Fruit fly (Drosophila melanogaster) whole organism, embryonic: ENCODE data around the gene CG8925.

Experiments
- Atf3 ChIP-seq: fragments of 200-800 bp; sonication (Bioruptor generic); optimal IDR thresholded peaks from 3 replicates; lab custom pipeline; 2016; ENCODE audit warnings: missing biosample characterization, missing genetic modification characterization
- B-H1 ChIP-seq: fragments of 200-800 bp; sonication (Bioruptor generic); IDR thresholded peaks from 3 replicates; pipeline ENCODE4 v1.3.6; 2022; ENCODE audit warnings: missing biosample characterization, missing genetic modification characterization
- Bdp1 ChIP-seq: fragments of 200-800 bp; sonication (Bioruptor generic); optimal IDR thresholded peaks from 3 replicates; lab custom pipeline; 2016; ENCODE audit warnings: missing biosample characterization, missing genetic modification characterization
- CG10321 ChIP-seq: fragments of 200-800 bp; sonication (Bioruptor generic); IDR thresholded peaks from 2 replicates; pipeline ENCODE4 v1.3.6; 2022; ENCODE audit warnings: missing biosample characterization, missing genetic modification characterization
- CG10959 ChIP-seq: fragments of 200-800 bp; sonication (Bioruptor generic); IDR thresholded peaks from 2 replicates; pipeline ENCODE4 v1.3.6; 2022; ENCODE audit warnings: missing biosample characterization, missing genetic modification characterization
- CG10979 ChIP-seq: fragments of 200-800 bp; sonication (Bioruptor generic); optimal IDR thresholded peaks from 2 replicates; lab custom pipeline; 2018; ENCODE audit warnings: missing biosample characterization, mild to moderate bottlenecking, missing genetic modification characterization, moderate library complexity
- CG11398 ChIP-seq: fragments of 200-800 bp; sonication (Bioruptor generic); optimal IDR thresholded peaks from 2 replicates; lab custom pipeline; 2016; ENCODE audit warnings: missing biosample characterization, missing genetic modification characterization
- CG12744 ChIP-seq: fragments of 200-800 bp; sonication (Bioruptor generic); optimal IDR thresholded peaks from 2 replicates; lab custom pipeline; 2016; ENCODE audit warnings: missing biosample characterization, missing genetic modification characterization
- CG13624 ChIP-seq: fragments of 200-800 bp; sonication (Bioruptor generic); optimal IDR thresholded peaks from 2 replicates; lab custom pipeline; 2016; ENCODE audit warnings: missing biosample characterization, missing genetic modification characterization
- CG14667 ChIP-seq: fragments of 200-800 bp; sonication (Bioruptor generic); IDR thresholded peaks from 2 replicates; pipeline ENCODE4 v1.3.6; 2022; ENCODE audit warnings: missing biosample characterization, missing genetic modification characterization
- CG15011 ChIP-seq: fragments of 200-800 bp; sonication (Bioruptor generic); optimal IDR thresholded peaks from 3 replicates; lab custom pipeline; 2018; ENCODE audit warnings: missing biosample characterization, mild to moderate bottlenecking, missing genetic modification characterization
- CG1603 ChIP-seq: fragments of 200-800 bp; sonication (Bioruptor generic); optimal IDR thresholded peaks from 2 replicates; lab custom pipeline; 2019; ENCODE audit warnings: missing biosample characterization, mild to moderate bottlenecking, missing genetic modification characterization, moderate library complexity
- CG17912 ChIP-seq: fragments of 200-800 bp; sonication (Bioruptor generic); optimal IDR thresholded peaks from 2 replicates; lab custom pipeline; 2018; ENCODE audit warnings: missing biosample characterization, mild to moderate bottlenecking, missing genetic modification characterization
- CG18262 ChIP-seq: fragments of 200-800 bp; optimal IDR thresholded peaks from 3 replicates; lab custom pipeline; 2019; ENCODE audit warnings: missing biosample characterization, mild to moderate bottlenecking, missing genetic modification characterization, moderate library complexity
- CG2712 ChIP-seq: fragments of 200-800 bp; optimal IDR thresholded peaks from 3 replicates; lab custom pipeline; 2019; ENCODE audit warnings: missing biosample characterization, mild to moderate bottlenecking, missing genetic modification characterization, moderate library complexity
- CG3726 ChIP-seq: fragments of 200-800 bp; sonication (Bioruptor generic); IDR thresholded peaks from 3 replicates; pipeline ENCODE4, ENCODE4 v1.3.6; 2022; ENCODE audit warnings: missing biosample characterization, missing genetic modification characterization
- CG4404 ChIP-seq: fragments of 200-800 bp; sonication (Bioruptor generic); IDR thresholded peaks from 2 replicates; pipeline ENCODE4 v1.3.6; 2022; ENCODE audit warnings: missing biosample characterization, missing genetic modification characterization
- CG4424 ChIP-seq: fragments of 200-800 bp; sonication (Bioruptor generic); optimal IDR thresholded peaks from 3 replicates; lab custom pipeline; 2016; ENCODE audit warnings: missing biosample characterization, missing genetic modification characterization
- CG6813 ChIP-seq: fragments of 200-800 bp; sonication (Bioruptor generic); optimal IDR thresholded peaks from 2 replicates; lab custom pipeline; 2017; ENCODE audit warnings: missing biosample characterization, missing genetic modification characterization, mild to moderate bottlenecking, moderate library complexity, missing genetic modification reagents
- CG7271 ChIP-seq: fragments of 200-800 bp; sonication (Bioruptor generic); optimal IDR thresholded peaks from 2 replicates; lab custom pipeline; 2018; ENCODE audit warnings: missing biosample characterization, mild to moderate bottlenecking, missing genetic modification characterization, moderate library complexity
- CG8359 ChIP-seq: fragments of 200-800 bp; sonication (Bioruptor generic); optimal IDR thresholded peaks from 2 replicates; lab custom pipeline; 2017; ENCODE audit warnings: missing biosample characterization, mild to moderate bottlenecking, missing genetic modification characterization, borderline replicate concordance
- CG8944 ChIP-seq: fragments of 200-800 bp; sonication (Bioruptor generic); optimal IDR thresholded peaks from 3 replicates; lab custom pipeline; 2016; ENCODE audit warnings: missing biosample characterization, missing genetic modification characterization
- CG9932 ChIP-seq: fragments of 200-800 bp; sonication (Bioruptor generic); IDR thresholded peaks from 2 replicates; pipeline ENCODE4 v1.3.6; 2022; ENCODE audit warnings: missing biosample characterization, missing genetic modification characterization
- CTCF ChIP-seq: fragments of 200-800 bp; sonication (Bioruptor generic); optimal IDR thresholded peaks from 2 replicates; lab custom pipeline; 2017; ENCODE audit warnings: missing biosample characterization, mild to moderate bottlenecking, missing genetic modification characterization, moderate library complexity
- CrebB ChIP-seq: fragments of 200-800 bp; sonication (Bioruptor generic); optimal IDR thresholded peaks from 3 replicates; lab custom pipeline; 2018; ENCODE audit warnings: missing biosample characterization, mild to moderate bottlenecking, missing genetic modification characterization
- D19B ChIP-seq: fragments of 200-800 bp; sonication (Bioruptor generic); optimal IDR thresholded peaks from 2 replicates; lab custom pipeline; 2017; ENCODE audit warnings: missing biosample characterization, mild to moderate bottlenecking, missing genetic modification characterization
- ERR ChIP-seq: fragments of 200-800 bp; sonication (Bioruptor generic); optimal IDR thresholded peaks from 2 replicates; lab custom pipeline; 2016; ENCODE audit warnings: missing biosample characterization, missing genetic modification characterization
- Elba2 ChIP-seq: fragments of 200-800 bp; sonication (Bioruptor generic); optimal IDR thresholded peaks from 3 replicates; lab custom pipeline; 2016; ENCODE audit warnings: missing biosample characterization, missing genetic modification characterization
- Fer1 ChIP-seq: fragments of 200-800 bp; sonication (Bioruptor generic); optimal IDR thresholded peaks from 2 replicates; lab custom pipeline; 2017; ENCODE audit warnings: missing biosample characterization, mild to moderate bottlenecking, missing genetic modification characterization
- HmgZ ChIP-seq: fragments of 200-800 bp; sonication (Bioruptor generic); optimal IDR thresholded peaks from 2 replicates; lab custom pipeline; 2018; ENCODE audit warnings: missing biosample characterization, mild to moderate bottlenecking, missing genetic modification characterization
- Lim3 ChIP-seq: fragments of 200-800 bp; sonication (Bioruptor generic); IDR thresholded peaks from 2 replicates; pipeline ENCODE4 v1.3.6; 2022; ENCODE audit warnings: missing biosample characterization, missing genetic modification characterization
- MESR4 ChIP-seq: fragments of 200-800 bp; sonication (Bioruptor generic); optimal IDR thresholded peaks from 2 replicates; lab custom pipeline; 2018; ENCODE audit warnings: missing biosample characterization, mild to moderate bottlenecking, missing genetic modification characterization, moderate library complexity
- Max ChIP-seq: fragments of 200-800 bp; sonication (Bioruptor generic); optimal IDR thresholded peaks from 2 replicates; lab custom pipeline; 2016; ENCODE audit warnings: missing biosample characterization, mild to moderate bottlenecking, missing genetic modification characterization
- Mrtf ChIP-seq: fragments of 200-800 bp; sonication (Bioruptor generic); IDR thresholded peaks from 3 replicates; pipeline ENCODE4 v1.3.6; 2022; ENCODE audit warnings: missing biosample characterization, missing genetic modification characterization
- Opbp ChIP-seq: fragments of 200-800 bp; sonication (Bioruptor generic); IDR thresholded peaks from 3 replicates; pipeline ENCODE4 v1.3.6; 2022; ENCODE audit warnings: missing biosample characterization, missing genetic modification characterization; ENCODE audit not compliant: partially characterized antibody
- Optix ChIP-seq: fragments of 200-800 bp; sonication (Bioruptor generic); IDR thresholded peaks from 3 replicates; pipeline ENCODE4 v1.3.6; 2022; ENCODE audit warnings: missing biosample characterization, missing genetic modification characterization
- Rfx ChIP-seq: fragments of 200-800 bp; sonication (Bioruptor generic); IDR thresholded peaks from 2 replicates; pipeline ENCODE4 v1.3.6; 2022; ENCODE audit warnings: missing biosample characterization, missing genetic modification characterization
- Sry-δ ChIP-seq: fragments of 200-800 bp; sonication (Bioruptor generic); optimal IDR thresholded peaks from 2 replicates; lab custom pipeline; 2016; ENCODE audit warnings: missing biosample characterization, missing genetic modification characterization
- Stat92E ChIP-seq, 3 experiments: fragments of >200 bp in 2 of 3; fragments of 200-800 bp in 1 of 3; sonication (Bioruptor generic) in 1 of 3; optimal IDR thresholded peaks; 2 replicates each; lab custom pipeline; 2017 to 2019; ENCODE audit warnings: missing biosample characterization in 3 of 3, missing genetic modification characterization in 3 of 3, mild to moderate bottlenecking in 1 of 3, moderate library complexity in 1 of 3
- aop ChIP-seq: fragments of 200-800 bp; sonication (Bioruptor generic); IDR thresholded peaks from 2 replicates; pipeline ENCODE4 v1.3.6; 2022; ENCODE audit warnings: missing biosample characterization, missing genetic modification characterization
- chm ChIP-seq: fragments of 200-800 bp; sonication (Bioruptor generic); IDR thresholded peaks from 2 replicates; pipeline ENCODE4 v1.3.6; 2022; ENCODE audit warnings: missing biosample characterization, missing genetic modification characterization
- crc ChIP-seq: fragments of 200-800 bp; sonication (Bioruptor generic); optimal IDR thresholded peaks from 2 replicates; lab custom pipeline; 2016; ENCODE audit warnings: missing biosample characterization, missing genetic modification characterization
- disco-r ChIP-seq: fragments of 200-800 bp; sonication (Bioruptor generic); optimal IDR thresholded peaks from 2 replicates; lab custom pipeline; 2016; ENCODE audit warnings: missing biosample characterization, missing genetic modification characterization
- fru ChIP-seq: fragments of >200 bp; optimal IDR thresholded peaks from 2 replicates; lab custom pipeline; 2017
- ind ChIP-seq: fragments of 200-800 bp; sonication (Bioruptor generic); optimal IDR thresholded peaks from 3 replicates; lab custom pipeline; 2016; ENCODE audit warnings: missing biosample characterization, missing genetic modification characterization
- org-1 ChIP-seq: fragments of 200-800 bp; sonication (Bioruptor generic); optimal IDR thresholded peaks from 2 replicates; lab custom pipeline; 2017; ENCODE audit warnings: missing biosample characterization, missing genetic modification characterization
- row ChIP-seq: fragments of 200-800 bp; sonication (Bioruptor generic); IDR thresholded peaks from 3 replicates; pipeline ENCODE4 v1.3.6; 2022; ENCODE audit warnings: missing biosample characterization, missing genetic modification characterization
- sens ChIP-seq: fragments of 200-800 bp; sonication (Bioruptor generic); peaks from one replicate; lab custom pipeline; 2016; ENCODE audit warnings: missing biosample characterization, missing genetic modification characterization
- so ChIP-seq: fragments of 200-800 bp; sonication (Bioruptor generic); IDR thresholded peaks from 3 replicates; pipeline ENCODE4 v1.3.6; 2022; ENCODE audit warnings: missing biosample characterization, missing genetic modification characterization
- sug ChIP-seq: fragments of 200-800 bp; optimal IDR thresholded peaks from 2 replicates; lab custom pipeline; 2019; ENCODE audit warnings: missing biosample characterization, mild to moderate bottlenecking, missing genetic modification characterization, moderate library complexity
- usp ChIP-seq: fragments of >200 bp; optimal IDR thresholded peaks from 2 replicates; lab custom pipeline; 2017; ENCODE audit warnings: missing biosample characterization, missing genetic modification characterization
- vvl ChIP-seq: fragments of 200-800 bp; sonication (Bioruptor generic); IDR thresholded peaks from 2 replicates; pipeline ENCODE4 v1.3.6; 2022; ENCODE audit warnings: missing biosample characterization, missing genetic modification characterization
- zf30C ChIP-seq: fragments of 200-800 bp; sonication (Bioruptor generic); optimal IDR thresholded peaks from 3 replicates; lab custom pipeline; 2018; ENCODE audit warnings: missing biosample characterization, mild to moderate bottlenecking, missing genetic modification characterization

CG8925 gene

dm6 chr3R:16207074-16207609, 35.4 kb downstream of the CG8925 start (continued):
- TF ChIP-seq CG8944 (GFP tag; lab: Kevin White, UChicago) (no peak), fru (lab: Kevin White, UChicago) (no peak), CG3726 (GFP tag; lab: Robert Waterston, UW) (no peak), CG4404 (GFP tag; lab: Robert Waterston, UW) (no peak), CG9932 (GFP tag; lab: Robert Waterston, UW) (peak; percentile 62), row (GFP tag; lab: Robert Waterston, UW) (peak; percentile 45; the same call in 2 of the 3 replicates), CG18262 (tag; lab: Kevin White, UChicago) (no peak), MESR4 (GFP tag; lab: Kevin White, UChicago) (peak; percentile 7), CG4424 (GFP tag; lab: Kevin White, UChicago) (no peak), D19B (GFP tag; lab: Kevin White, UChicago) (peak; percentile 3), crc (GFP tag; lab: Kevin White, UChicago) (no peak), CG14667 (no peak), CG2712 (tag; lab: Kevin White, UChicago) (peak; percentile 27), Sry-δ (no peak), CG17912 (GFP tag; lab: Kevin White, UChicago) (no peak), Optix (GFP tag; lab: Robert Waterston, UW) (peak; percentile 22; the same call in 1 of the 3 replicates), ERR (GFP tag; lab: Kevin White, UChicago) (peak; percentile 44), B-H1 (GFP tag; lab: Robert Waterston, UW) (no peak; the same call in 2 of the 3 replicates), CG15011 (GFP tag; lab: Kevin White, UChicago) (no peak), CG10959 (no peak), Atf3 (GFP tag; lab: Kevin White, UChicago) (no peak), CG10979 (no peak), Stat92E (GFP tag; optimal IDR thresholded peaks at IDR 0.05; lab: Kevin White, UChicago) (peak in 1 of 3 experiments; percentile 68), CG12744 (no peak), zf30C (GFP tag; lab: Kevin White, UChicago) (no peak), Max (GFP tag; lab: Kevin White, UChicago) (no peak), aop (GFP tag; lab: Robert Waterston, UW) (no peak), CG6813 (GFP tag; lab: Kevin White, UChicago) (peak; percentile 36), org-1 (GFP tag; lab: Kevin White, UChicago) (peak; percentile 22), CG1603 (tag; lab: Kevin White, UChicago) (no peak), CG7271 (tag; lab: Kevin White, UChicago) (no peak), so (GFP tag; lab: Robert Waterston, UW) (peak; percentile 65; the same call in 2 of the 3 replicates), vvl (peak; percentile 76), Fer1 (GFP tag; lab: Kevin White, UChicago) (peak; percentile 53), Rfx (GFP tag; lab: Robert Waterston, UW) (peak; percentile 60), CTCF (GFP tag; lab: Kevin White, UChicago) (no peak), Elba2 (GFP tag; lab: Kevin White, UChicago) (no peak), CG11398 (GFP tag; lab: Kevin White, UChicago) (no peak), disco-r (GFP tag; lab: Kevin White, UChicago) (no peak), Mrtf (no peak), ind (GFP tag; lab: Kevin White, UChicago) (no peak), CG13624 (no peak), HmgZ (tag; lab: Kevin White, UChicago) (peak; percentile 83), chm (peak; percentile 69), CrebB (tag; lab: Kevin White, UChicago) (peak; percentile 37), Opbp (GFP tag; lab: Robert Waterston, UW) (no peak; the same call in 2 of the 3 replicates), usp (no peak), sug (tag; lab: Kevin White, UChicago) (peak; percentile 89), CG8359 (GFP tag; lab: Kevin White, UChicago) (no peak), CG10321 (GFP tag; lab: Robert Waterston, UW) (no peak), Lim3 (GFP tag; lab: Robert Waterston, UW) (no peak), Bdp1 (no peak), sens (GFP tag; lab: Kevin White, UChicago) (peak; percentile 81)
